Worm (Caenorhabditis elegans): ENCODE measurements around the gene prmt-5.

Gene prmt-5

ce11 chrIII:5260394-5260793, 30.0 kb downstream of the prmt-5 start, which contains the start of gene gop-3:
Gene gop-3 (plus strand): TSS chrIII:5260694.
- TF ChIP-seq sox-4 (tag; optimal IDR thresholded peaks at IDR 0.05) (no peak), C38D4.7 (GFP tag; optimal IDR thresholded peaks at IDR 0.05) (no peak), pag-3 (tag; optimal IDR thresholded peaks at IDR 0.05; ENCODE audit: borderline replicate concordance) (no peak), odd-2 (tag; optimal IDR thresholded peaks at IDR 0.05) (no peak), F13H6.1 (tag; optimal IDR thresholded peaks at IDR 0.05) (no peak), zip-5 (tag; optimal IDR thresholded peaks at IDR 0.05) (no peak), hlh-6 (tag; optimal IDR thresholded peaks at IDR 0.05) (no peak), ceh-30 (tag; optimal IDR thresholded peaks at IDR 0.05) (no peak), ceh-2 (tag; optimal IDR thresholded peaks at IDR 0.05) (no peak), ama-1 (optimal IDR thresholded peaks at IDR 0.05) (no peak), lim-6 (tag; optimal IDR thresholded peaks at IDR 0.05) (no peak), ztf-16 (tag; optimal IDR thresholded peaks at IDR 0.05) (no peak), ceh-48 (tag; optimal IDR thresholded peaks at IDR 0.05) (no peak)

- TF ChIP-seq elt-2 (tag; optimal IDR thresholded peaks at IDR 0.05) (no peak), syd-9 (tag; optimal IDR thresholded peaks at IDR 0.05) (no peak), npax-4 (tag; optimal IDR thresholded peaks at IDR 0.05) (no peak), pax-1 (tag; optimal IDR thresholded peaks at IDR 0.05) (no peak), pqm-1 (tag; optimal IDR thresholded peaks at IDR 0.05) (no peak), K02D7.2 (tag; optimal IDR thresholded peaks at IDR 0.05) (no peak), fkh-6 (tag; optimal IDR thresholded peaks at IDR 0.05) (no peak), ttx-3 (tag; optimal IDR thresholded peaks at IDR 0.05) (no peak), rnt-1 (tag; optimal IDR thresholded peaks at IDR 0.05) (no peak), lim-6 (tag; optimal IDR thresholded peaks at IDR 0.05) (no peak), pat-9 (tag; optimal IDR thresholded peaks at IDR 0.05) (no peak), pha-4 (tag; optimal IDR thresholded peaks at IDR 0.05) (no peak), zip-5 (tag; optimal IDR thresholded peaks at IDR 0.05) (no peak), ztf-16 (tag; optimal IDR thresholded peaks at IDR 0.05) (no peak), ceh-14 (tag; optimal IDR thresholded peaks at IDR 0.05) (no peak), ahr-1 (tag; optimal IDR thresholded peaks at IDR 0.05) (no peak)
These were observed 33.1 kb downstream of the prmt-5 start, which contains the start of the genes C34E10.9 and hap-1 for ce11 chrIII:5263299-5263993. Gene C34E10.9 (minus strand): TSS chrIII:5263399. Gene hap-1 (plus strand): TSS chrIII:5263943.

- TF ChIP-seq ceh-31 (tag; optimal IDR thresholded peaks at IDR 0.05) (no peak), unc-55 (GFP tag; optimal IDR thresholded peaks at IDR 0.05) (no peak), dmd-4 (tag; optimal IDR thresholded peaks at IDR 0.05; ENCODE audit: borderline replicate concordance) (no peak), hlh-15 (tag; optimal IDR thresholded peaks at IDR 0.05) (no peak), ztf-16 (tag; optimal IDR thresholded peaks at IDR 0.05) (no peak), K02D7.2 (tag; optimal IDR thresholded peaks at IDR 0.05) (no peak), fax-1 (tag; optimal IDR thresholded peaks at IDR 0.05) (no peak), ceh-14 (tag; optimal IDR thresholded peaks at IDR 0.05) (no peak), ceh-30 (tag; optimal IDR thresholded peaks at IDR 0.05) (no peak), pag-3 (tag; optimal IDR thresholded peaks at IDR 0.05; ENCODE audit: borderline replicate concordance) (no peak), ceh-45 (GFP tag; IDR thresholded peaks at IDR 0.05) (no peak), ceh-6 (GFP tag; optimal IDR thresholded peaks at IDR 0.05) (no peak), pax-1 (tag; optimal IDR thresholded peaks at IDR 0.05) (no peak), ceh-34 (tag; optimal IDR thresholded peaks at IDR 0.05) (no peak), pros-1 (tag; optimal IDR thresholded peaks at IDR 0.05) (no peak), ceh-22 (tag; optimal IDR thresholded peaks at IDR 0.05) (no peak), pqm-1 (tag; optimal IDR thresholded peaks at IDR 0.05) (no peak), pat-9 (tag; optimal IDR thresholded peaks at IDR 0.05) (no peak), syd-9 (tag; optimal IDR thresholded peaks at IDR 0.05) (no peak)
These were observed 34.5 kb downstream of the prmt-5 start, which contains the start of gene gro-1 for ce11 chrIII:5264813-5265212. Gene gro-1 (plus strand): TSS chrIII:5265113.
